Worm (Caenorhabditis elegans): Measurements from ENCODE around the gene ech-9.

DNA sequence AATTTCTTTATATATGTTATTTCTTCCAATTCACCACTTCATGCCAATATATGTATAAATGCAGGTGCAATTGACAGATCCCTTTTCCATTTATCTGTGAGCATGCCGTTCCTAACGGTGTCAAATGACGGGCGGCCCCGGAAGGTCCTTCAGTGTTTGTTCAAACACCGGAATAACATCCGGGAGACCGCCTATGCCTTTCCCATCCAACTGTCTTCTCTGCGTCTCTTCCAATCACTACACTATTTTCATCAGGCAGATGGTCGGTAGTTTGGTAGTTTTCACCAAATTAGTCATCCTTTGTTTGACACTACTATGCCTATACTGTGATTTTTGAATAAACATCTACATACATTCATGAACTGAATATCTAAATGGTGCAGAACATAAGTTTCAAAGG is 44.5 kb downstream of the ech-9 start:
- TF ChIP-seq elt-1 (tag; optimal IDR thresholded peaks at IDR 0.05) (no peak), lin-39 (tag; optimal IDR thresholded peaks at IDR 0.05) (no peak), snpc-4 (tag; optimal IDR thresholded peaks at IDR 0.05) (no peak), lsy-2 (tag; optimal IDR thresholded peaks at IDR 0.05) (no peak)

Data from whole organism, L2 larva.